Worm (Caenorhabditis elegans): ENCODE results near the gene nhr-22.

DNA sequence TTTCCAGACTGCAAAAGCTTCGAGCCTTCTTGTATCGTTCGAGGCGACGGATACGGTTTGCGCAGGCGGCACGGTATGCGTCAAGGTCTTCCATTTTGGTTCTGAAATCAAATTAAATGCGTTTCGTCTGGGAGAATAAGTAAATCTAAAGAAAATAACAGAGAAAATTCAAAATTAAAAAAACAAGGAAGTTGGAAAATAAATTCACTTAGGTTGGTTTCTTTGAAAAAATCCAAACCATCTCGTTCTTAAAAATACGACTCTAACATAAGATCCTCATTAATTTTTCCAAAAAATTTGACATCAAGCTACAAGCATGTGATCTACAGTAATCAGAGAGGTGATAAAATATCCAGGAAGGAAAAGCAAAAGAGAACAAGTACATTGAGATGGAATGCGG, 39.4 kb downstream of the nhr-22 start, which contains the start of gene T25D10.4:
- no peak for TF ChIP-seq ztf-4 (tag; optimal IDR thresholded peaks at IDR 0.05)
- no peak for TF ChIP-seq gmeb-1 (tag; optimal IDR thresholded peaks at IDR 0.05)
- TF ChIP-seq nhr-21 (tag; optimal IDR thresholded peaks at IDR 0.05), result no peak
